Fruit fly (Drosophila melanogaster): ENCODE measurements around the gene CG14990.

Gene CG14990

dm6 chr3L:4138804-4139521, 46.0 kb downstream of the CG14990 start, which contains the start of the genes Rop and Ras64B (continued):
- TF ChIP-seq CG17359 (tag; optimal IDR thresholded peaks at IDR 0.05) (peak; percentile 5), CG6254 (GFP tag; optimal IDR thresholded peaks at IDR 0.05) (no peak), CG2712 (tag; optimal IDR thresholded peaks at IDR 0.05) (peak; percentile 51), inv (GFP tag; IDR thresholded peaks at IDR 0.05; ENCODE audit: partially characterized antibody) (peak; percentile 79), CG14710 (tag; optimal IDR thresholded peaks at IDR 0.05) (peak; percentile 81), danr (GFP tag; IDR thresholded peaks at IDR 0.05) (no peak), vfl (GFP tag; optimal IDR thresholded peaks at IDR 0.05) (no peak), Dek (tag; optimal IDR thresholded peaks at IDR 0.05) (peak; percentile 43), Med (GFP tag) (peak; percentile 90), CG8290 (GFP tag; optimal IDR thresholded peaks at IDR 0.05) (peak; percentile 53), CG8290 (tag; optimal IDR thresholded peaks at IDR 0.05) (peak in 1 of 2 experiments; percentile 84), Atf-2 (GFP tag; optimal IDR thresholded peaks at IDR 0.05) (no peak), CG31224 (GFP tag; IDR thresholded peaks at IDR 0.05) (no peak), CG3995 (GFP tag; optimal IDR thresholded peaks at IDR 0.05) (no peak), CG7928 (GFP tag; optimal IDR thresholded peaks at IDR 0.05) (peak; percentile 50), Oaz (GFP tag; IDR thresholded peaks at IDR 0.05) (no peak), lov (optimal IDR thresholded peaks at IDR 0.05) (no peak), lov (GFP tag; IDR thresholded peaks at IDR 0.05) (no peak), CG32532 (GFP tag; IDR thresholded peaks at IDR 0.05) (peak; percentile 41; the same call in 1 of the 2 replicates), CG13894 (tag; optimal IDR thresholded peaks at IDR 0.05) (peak; percentile 41), Dref (GFP tag; IDR thresholded peaks at IDR 0.05) (peak; percentile 98), al (GFP tag; IDR thresholded peaks at IDR 0.05) (no peak), CG4617 (GFP tag; optimal IDR thresholded peaks at IDR 0.05; ENCODE audit: borderline replicate concordance) (peak; percentile 99), twi (tag; optimal IDR thresholded peaks at IDR 0.05) (peak; percentile 0), vvl (GFP tag; IDR thresholded peaks at IDR 0.05) (peak; percentile 30; the same call in 1 of the 2 replicates), Nf-YB (GFP tag; optimal IDR thresholded peaks at IDR 0.05) (peak; percentile 35), az2 (GFP tag; optimal IDR thresholded peaks at IDR 0.05) (no peak), CG8924 (tag; optimal IDR thresholded peaks at IDR 0.05) (peak; percentile 61), gfzf (GFP tag; optimal IDR thresholded peaks at IDR 0.05) (peak; percentile 97), CG10209 (GFP tag; optimal IDR thresholded peaks at IDR 0.05) (no peak), CG12155 (GFP tag; optimal IDR thresholded peaks at IDR 0.05) (peak; percentile 12), bigmax (GFP tag; optimal IDR thresholded peaks at IDR 0.05) (no peak), Ets65A (GFP tag) (peak; percentile 89), Ssrp (tag; optimal IDR thresholded peaks at IDR 0.05) (no peak), tll (GFP tag; optimal IDR thresholded peaks at IDR 0.05) (peak in 1 of 2 experiments; percentile 56), Deaf1 (tag; optimal IDR thresholded peaks at IDR 0.05) (peak; percentile 32), slou (GFP tag; optimal IDR thresholded peaks at IDR 0.05) (no peak), C15 (GFP tag; IDR thresholded peaks at IDR 0.05) (no peak), NC2α (GFP tag; optimal IDR thresholded peaks at IDR 0.05) (peak; percentile 21), aop (GFP tag; IDR thresholded peaks at IDR 0.05) (no peak), CG10366 (GFP tag; IDR thresholded peaks at IDR 0.05) (no peak), CG15696 (tag; optimal IDR thresholded peaks at IDR 0.05) (no peak), CTCF (GFP tag; optimal IDR thresholded peaks at IDR 0.05) (peak; percentile 29), en (GFP tag; optimal IDR thresholded peaks at IDR 0.05) (no peak), Hr51 (GFP tag; optimal IDR thresholded peaks at IDR 0.05) (peak in 1 of 2 experiments; percentile 39), Mrtf (GFP tag; IDR thresholded peaks at IDR 0.05) (no peak), CG6272 (GFP tag; IDR thresholded peaks at IDR 0.05) (0 out of 2 replicates have a peak, but pooled peaks have one; percentile 12), phol (tag; optimal IDR thresholded peaks at IDR 0.05) (peak; percentile 62), CG11247 (GFP tag; IDR thresholded peaks at IDR 0.05) (no peak), CG11696 (GFP tag; IDR thresholded peaks at IDR 0.05) (no peak), CG13624 (GFP tag; optimal IDR thresholded peaks at IDR 0.05) (peak; percentile 43)

Measured in whole organism, embryonic.